Fruit fly (Drosophila melanogaster) whole organism, embryonic: ENCODE results near the gene CG13840.

Experiments used
- Abd-B ChIP-seq: fragments of 200-800 bp; sonication (Bioruptor generic); optimal IDR thresholded peaks from 2 replicates; lab custom pipeline; 2018; ENCODE audit warnings: missing biosample characterization, mild to moderate bottlenecking, missing genetic modification characterization, moderate library complexity
- Antp ChIP-seq: fragments of 200-800 bp; sonication (Bioruptor generic); optimal IDR thresholded peaks from 3 replicates; lab custom pipeline; 2016; ENCODE audit warnings: missing biosample characterization, missing genetic modification characterization
- Blimp-1 ChIP-seq: fragments of 200-800 bp; sonication (Bioruptor generic); optimal IDR thresholded peaks from 3 replicates; lab custom pipeline; 2018; ENCODE audit warnings: missing biosample characterization, missing genetic modification characterization, mild to moderate bottlenecking, moderate library complexity, missing genetic modification reagents
- CG10209 ChIP-seq: fragments of 200-800 bp; sonication (Bioruptor generic); optimal IDR thresholded peaks from 3 replicates; lab custom pipeline; 2017; ENCODE audit warnings: missing biosample characterization, mild to moderate bottlenecking, missing genetic modification characterization, missing genetic modification reagents
- CG10462 ChIP-seq: fragments of 200-800 bp; sonication (Bioruptor generic); optimal IDR thresholded peaks from 2 replicates; lab custom pipeline; 2016; ENCODE audit warnings: missing biosample characterization, missing genetic modification characterization
- CG1233 ChIP-seq: fragments of 200-800 bp; sonication (Bioruptor generic); optimal IDR thresholded peaks from 4 replicates; lab custom pipeline; 2018; ENCODE audit warnings: missing biosample characterization, mild to moderate bottlenecking, missing genetic modification characterization
- CG13624 ChIP-seq: fragments of 200-800 bp; sonication (Bioruptor generic); optimal IDR thresholded peaks from 2 replicates; lab custom pipeline; 2016; ENCODE audit warnings: missing biosample characterization, missing genetic modification characterization
- CG14667 ChIP-seq: fragments of 200-800 bp; sonication (Bioruptor generic); IDR thresholded peaks from 2 replicates; pipeline ENCODE4 v1.3.6; 2022; ENCODE audit warnings: missing biosample characterization, missing genetic modification characterization
- CG16813 ChIP-seq: fragments of 200-800 bp; sonication (Bioruptor generic); IDR thresholded peaks from 3 replicates; pipeline ENCODE4 v1.3.6; 2022; ENCODE audit warnings: missing biosample characterization, missing genetic modification characterization; ENCODE audit not compliant: partially characterized antibody
- CG17359 ChIP-seq: fragments of 200-800 bp; sonication (Bioruptor generic); optimal IDR thresholded peaks from 3 replicates; lab custom pipeline; 2018; ENCODE audit warnings: missing biosample characterization, mild to moderate bottlenecking, missing genetic modification characterization, moderate library complexity
- CG1792 ChIP-seq: fragments of 200-800 bp; sonication (Bioruptor generic); optimal IDR thresholded peaks from 2 replicates; lab custom pipeline; 2016; ENCODE audit warnings: missing biosample characterization, missing genetic modification characterization
- CG18011 ChIP-seq: fragments of 200-800 bp; sonication (Bioruptor generic); optimal IDR thresholded peaks from 2 replicates; lab custom pipeline; 2017; ENCODE audit warnings: missing biosample characterization, missing genetic modification characterization, mild to moderate bottlenecking, moderate library complexity, missing genotype
- CG1832 ChIP-seq: fragments of 200-800 bp; sonication (Bioruptor generic); optimal IDR thresholded peaks from 2 replicates; lab custom pipeline; 2017; ENCODE audit warnings: missing biosample characterization, mild to moderate bottlenecking, missing genetic modification characterization, inconsistent platforms
- CG18599 ChIP-seq: fragments of 200-800 bp; sonication (Bioruptor generic); optimal IDR thresholded peaks from 3 replicates; lab custom pipeline; 2017; ENCODE audit warnings: missing biosample characterization, missing genetic modification characterization, mild to moderate bottlenecking, moderate library complexity, missing genetic modification reagents
- CG3065 ChIP-seq: fragments of 200-800 bp; sonication (Bioruptor generic); optimal IDR thresholded peaks from 2 replicates; lab custom pipeline; 2016; ENCODE audit warnings: missing biosample characterization, missing genetic modification characterization
- CG4328 ChIP-seq: fragments of 200-800 bp; sonication (Bioruptor generic); optimal IDR thresholded peaks from 3 replicates; lab custom pipeline; 2017; ENCODE audit warnings: missing biosample characterization, missing genetic modification reagents, missing genetic modification characterization
- CG43689 ChIP-seq: fragments of 200-800 bp; sonication (Bioruptor generic); IDR thresholded peaks from 2 replicates; pipeline ENCODE4 v1.3.6; 2022; ENCODE audit warnings: missing biosample characterization, missing genetic modification characterization
- CG4820 ChIP-seq: fragments of 200-800 bp; sonication (Bioruptor generic); optimal IDR thresholded peaks from 3 replicates; lab custom pipeline; 2016; ENCODE audit warnings: missing biosample characterization, missing genetic modification characterization
- CG6654 ChIP-seq: fragments of 200-800 bp; sonication (Bioruptor generic); optimal IDR thresholded peaks from 2 replicates; lab custom pipeline; 2017; ENCODE audit warnings: missing biosample characterization, mild to moderate bottlenecking, missing genetic modification characterization
- CG6683 ChIP-seq: fragments of 200-800 bp; sonication (Bioruptor generic); optimal IDR thresholded peaks from 2 replicates; lab custom pipeline; 2017; ENCODE audit warnings: missing biosample characterization, mild to moderate bottlenecking, missing genetic modification characterization, missing genetic modification reagents
- CG6689 ChIP-seq: fragments of 200-800 bp; sonication (Bioruptor generic); IDR thresholded peaks from 2 replicates; pipeline ENCODE4 v1.3.6; 2022; ENCODE audit warnings: missing biosample characterization, missing genetic modification characterization
- CG6765 ChIP-seq: fragments of 200-800 bp; sonication (Bioruptor generic); optimal IDR thresholded peaks from 3 replicates; lab custom pipeline; 2017; ENCODE audit warnings: missing biosample characterization, mild to moderate bottlenecking, missing genetic modification characterization
- CG6854 ChIP-seq: fragments of 200-800 bp; sonication (Bioruptor generic); optimal IDR thresholded peaks from 3 replicates; lab custom pipeline; 2017; ENCODE audit warnings: missing biosample characterization, mild to moderate bottlenecking, missing genetic modification characterization
- CG7357 ChIP-seq: fragments of 200-800 bp; sonication (Bioruptor generic); IDR thresholded peaks from 3 replicates; pipeline ENCODE4 v1.3.6; 2022; ENCODE audit warnings: missing biosample characterization, missing genetic modification characterization
- CG8478 ChIP-seq: fragments of >200 bp; optimal IDR thresholded peaks from 2 replicates; lab custom pipeline; 2018
- CG9727 ChIP-seq: fragments of 200-800 bp; sonication (Bioruptor generic); optimal IDR thresholded peaks from 3 replicates; lab custom pipeline; 2017; ENCODE audit warnings: missing biosample characterization, mild to moderate bottlenecking, missing genetic modification characterization
- Camta ChIP-seq: fragments of 200-800 bp; sonication (Bioruptor generic); optimal IDR thresholded peaks from 2 replicates; lab custom pipeline; 2016; ENCODE audit warnings: missing biosample characterization, missing genetic modification characterization
- Dad ChIP-seq: fragments of 200-800 bp; sonication (Bioruptor generic); optimal IDR thresholded peaks from 3 replicates; lab custom pipeline; 2016; ENCODE audit warnings: missing biosample characterization, missing genetic modification characterization
- Dref ChIP-seq: fragments of 200-800 bp; sonication (Bioruptor generic); IDR thresholded peaks from 2 replicates; pipeline ENCODE4 v1.3.6; 2022; ENCODE audit warnings: missing biosample characterization, missing genetic modification characterization
- HHEX ChIP-seq: fragments of 200-800 bp; sonication (Bioruptor generic); optimal IDR thresholded peaks from 3 replicates; lab custom pipeline; 2017; ENCODE audit warnings: missing biosample characterization, mild to moderate bottlenecking, missing genetic modification characterization, missing genetic modification reagents
- HLH3B ChIP-seq: fragments of 200-800 bp; sonication (Bioruptor generic); IDR thresholded peaks from 2 replicates; pipeline ENCODE4 v1.3.6; 2022; ENCODE audit warnings: missing biosample characterization, missing genetic modification characterization
- Hr39 ChIP-seq: fragments of >200 bp; optimal IDR thresholded peaks from 2 replicates; lab custom pipeline; 2017
- MESR4 ChIP-seq: fragments of 200-800 bp; sonication (Bioruptor generic); optimal IDR thresholded peaks from 2 replicates; lab custom pipeline; 2018; ENCODE audit warnings: missing biosample characterization, mild to moderate bottlenecking, missing genetic modification characterization, moderate library complexity
- NFAT ChIP-seq: fragments of 200-800 bp; sonication (Bioruptor generic); IDR thresholded peaks from 2 replicates; pipeline ENCODE4 v1.3.6; 2022; ENCODE audit warnings: missing biosample characterization, missing genetic modification characterization
- Nf-YC ChIP-seq: fragments of 200-800 bp; optimal IDR thresholded peaks from 3 replicates; lab custom pipeline; 2019; ENCODE audit warnings: missing biosample characterization, mild to moderate bottlenecking, missing genetic modification characterization, moderate library complexity
- Sin3A ChIP-seq: fragments of >200 bp; optimal IDR thresholded peaks from 2 replicates; lab custom pipeline; 2018
- Stat92E ChIP-seq, 3 experiments: fragments of >200 bp in 2 of 3; fragments of 200-800 bp in 1 of 3; sonication (Bioruptor generic) in 1 of 3; optimal IDR thresholded peaks; 2 replicates each; lab custom pipeline; 2017 to 2019; ENCODE audit warnings: missing biosample characterization in 3 of 3, missing genetic modification characterization in 3 of 3, mild to moderate bottlenecking in 1 of 3, moderate library complexity in 1 of 3
- TFAM ChIP-seq: fragments of 200-800 bp; sonication (Bioruptor generic); optimal IDR thresholded peaks from 2 replicates; lab custom pipeline; 2017; ENCODE audit warnings: missing biosample characterization, missing genetic modification characterization, inconsistent platforms
- Taf1 ChIP-seq: fragments of 200-800 bp; sonication (Bioruptor generic); IDR thresholded peaks from 2 replicates; pipeline ENCODE4 v1.3.6; 2022; ENCODE audit warnings: missing biosample characterization, missing genetic modification characterization
- amos ChIP-seq: fragments of 200-800 bp; sonication (Bioruptor generic); IDR thresholded peaks from 2 replicates; pipeline ENCODE4 v1.3.6; 2022; ENCODE audit warnings: missing biosample characterization, missing genetic modification characterization; ENCODE audit not compliant: partially characterized antibody
- bigmax ChIP-seq: fragments of 200-800 bp; sonication (Bioruptor generic); optimal IDR thresholded peaks from 2 replicates; lab custom pipeline; 2018; ENCODE audit warnings: missing biosample characterization, mild to moderate bottlenecking, missing genetic modification characterization
- exex ChIP-seq: fragments of 200-800 bp; sonication (Bioruptor generic); optimal IDR thresholded peaks from 4 replicates; lab custom pipeline; 2018; ENCODE audit warnings: missing biosample characterization, mild to moderate bottlenecking, missing genetic modification characterization, moderate library complexity
- gsb ChIP-seq: fragments of 200-800 bp; sonication (Bioruptor generic); IDR thresholded peaks from 2 replicates; pipeline ENCODE4 v1.3.6; 2022; ENCODE audit warnings: missing biosample characterization, missing genetic modification characterization
- knrl ChIP-seq: fragments of 200-800 bp; sonication (Bioruptor generic); IDR thresholded peaks from 3 replicates; pipeline ENCODE4 v1.3.6; 2022; ENCODE audit warnings: missing biosample characterization, missing genetic modification characterization; ENCODE audit not compliant: partially characterized antibody
- p53 ChIP-seq: fragments of 200-800 bp; sonication (Bioruptor generic); optimal IDR thresholded peaks from 2 replicates; lab custom pipeline; 2016; ENCODE audit warnings: missing biosample characterization, missing genetic modification characterization
- prd ChIP-seq, 3 experiments: fragments of >200 bp in 2 of 3; fragments of 200-800 bp in 1 of 3; sonication (Bioruptor generic) in 1 of 3; optimal IDR thresholded peaks in 2 of 3; IDR thresholded peaks in 1 of 3; 2 replicates in 2 of 3; 3 replicates in 1 of 3; pipeline versions ENCODE4 v1.3.6 to Lab custom; 2017 to 2022; ENCODE audit warnings: missing biosample characterization in 1 of 3, missing genetic modification characterization in 1 of 3
- sens-2 ChIP-seq: fragments of 200-800 bp; sonication (Bioruptor generic); IDR thresholded peaks from 2 replicates; pipeline ENCODE4 v1.3.6; 2022; ENCODE audit warnings: missing biosample characterization, missing genetic modification characterization
- sim ChIP-seq: fragments of 200-800 bp; sonication (Bioruptor generic); IDR thresholded peaks from 2 replicates; pipeline ENCODE4 v1.3.6; 2022; ENCODE audit warnings: missing biosample characterization, missing genetic modification characterization
- sisA ChIP-seq: fragments of 200-800 bp; sonication (Bioruptor generic); IDR thresholded peaks from 2 replicates; pipeline ENCODE4 v1.3.6; 2022; ENCODE audit warnings: missing biosample characterization, missing genetic modification characterization
- usp ChIP-seq: fragments of >200 bp; optimal IDR thresholded peaks from 2 replicates; lab custom pipeline; 2017; ENCODE audit warnings: missing biosample characterization, missing genetic modification characterization
- vnd ChIP-seq: fragments of 200-800 bp; sonication (Bioruptor generic); IDR thresholded peaks from 3 replicates; pipeline ENCODE4 v1.3.6; 2022; ENCODE audit warnings: missing biosample characterization, missing genetic modification characterization; ENCODE audit not compliant: partially characterized antibody

The CG13840 gene

dm6 chr3R:22861982-22862381 lies 46.0 kb upstream of the CG13840 start (continued):
- TF ChIP-seq CG4820 (GFP tag; lab: Kevin White, UChicago) (no peak), prd (optimal IDR thresholded peaks at IDR 0.05; lab: Kevin White, UChicago) (no peak), prd (GFP tag; IDR thresholded peaks at IDR 0.05; lab: Robert Waterston, UW) (peak; percentile 67), sisA (GFP tag; lab: Robert Waterston, UW) (peak; percentile 47), CG1792 (GFP tag; lab: Kevin White, UChicago) (no peak), Stat92E (GFP tag; optimal IDR thresholded peaks at IDR 0.05; lab: Kevin White, UChicago) (no peak), NFAT (GFP tag; lab: Robert Waterston, UW) (no peak), CG4328 (peak; percentile 22), Camta (no peak), CG6854 (GFP tag; lab: Kevin White, UChicago) (peak; percentile 10), Antp (GFP tag; lab: Kevin White, UChicago) (no peak), p53 (GFP tag; lab: Kevin White, UChicago) (no peak), knrl (GFP tag; lab: Robert Waterston, UW) (no peak), amos (GFP tag; lab: Robert Waterston, UW) (no peak), sim (GFP tag; lab: Robert Waterston, UW) (0 out of 2 replicates have a peak, but pooled peaks have one; percentile 11), CG18011 (no peak), Taf1 (GFP tag; lab: Robert Waterston, UW) (no peak), CG7357 (GFP tag; lab: Robert Waterston, UW) (peak; percentile 21; the same call in 1 of the 3 replicates), CG9727 (GFP tag; lab: Kevin White, UChicago) (peak; percentile 35), CG6654 (GFP tag; lab: Kevin White, UChicago) (peak; percentile 10), Blimp-1 (GFP tag; lab: Kevin White, UChicago) (peak; percentile 53), exex (tag; lab: Kevin White, UChicago) (peak; percentile 1), Sin3A (lab: Kevin White, UChicago) (no peak), CG6689 (GFP tag; lab: Robert Waterston, UW) (peak; percentile 35; the same call in 1 of the 2 replicates), gsb (GFP tag; lab: Robert Waterston, UW) (no peak), Hr39 (lab: Kevin White, UChicago) (no peak), TFAM (GFP tag; lab: Kevin White, UChicago) (no peak), CG43689 (GFP tag; lab: Robert Waterston, UW) (0 out of 2 replicates have a peak, but pooled peaks have one; percentile 24), CG10462 (GFP tag; lab: Kevin White, UChicago) (no peak), usp (GFP tag; lab: Kevin White, UChicago) (no peak), CG6765 (GFP tag; lab: Kevin White, UChicago) (peak; percentile 4), CG10209 (GFP tag; lab: Kevin White, UChicago) (peak; percentile 47), Dref (GFP tag; lab: Robert Waterston, UW) (no peak), CG3065 (GFP tag; lab: Kevin White, UChicago) (no peak), CG17359 (peak; percentile 53), CG18599 (GFP tag; lab: Kevin White, UChicago) (peak; percentile 78), vnd (GFP tag; lab: Robert Waterston, UW) (no peak), MESR4 (GFP tag; lab: Kevin White, UChicago) (no peak), Nf-YC (tag; lab: Kevin White, UChicago) (peak; percentile 36), CG14667 (GFP tag; lab: Robert Waterston, UW) (peak; percentile 30), Abd-B (GFP tag; lab: Kevin White, UChicago) (peak; percentile 8), CG13624 (GFP tag; lab: Kevin White, UChicago) (no peak), CG6683 (GFP tag; lab: Kevin White, UChicago) (no peak), Dad (GFP tag; lab: Kevin White, UChicago) (peak; percentile 42), CG1233 (peak; percentile 21), CG1832 (GFP tag; lab: Kevin White, UChicago) (no peak), CG8478 (lab: Kevin White, UChicago) (no peak), HHEX (peak; percentile 39), HLH3B (GFP tag; lab: Robert Waterston, UW) (peak; percentile 50; the same call in 1 of the 2 replicates), bigmax (GFP tag; lab: Kevin White, UChicago) (no peak), CG16813 (GFP tag; lab: Robert Waterston, UW) (no peak), sens-2 (GFP tag; lab: Robert Waterston, UW) (peak; percentile 47; the same call in 1 of the 2 replicates)
